Fruit fly (Drosophila melanogaster) whole organism, wandering third instar larva: ENCODE measurements around the gene VAChT.
A peak's percentile ranks its signal among the peaks of the same experiment; 100 is the strongest.

Source experiments
- Abd-B ChIP-seq: fragments of >200 bp; optimal IDR thresholded peaks from 2 replicates; lab custom pipeline; 2017; ENCODE audit warnings: missing biosample characterization, missing genetic modification characterization
- CG32264 ChIP-seq: fragments of 200-800 bp; sonication (Bioruptor generic); optimal IDR thresholded peaks from 2 replicates; lab custom pipeline; 2016; ENCODE audit warnings: missing biosample characterization, missing genetic modification characterization
- CrebA ChIP-seq: fragments of 200-800 bp; sonication (Bioruptor generic); optimal IDR thresholded peaks from 2 replicates; lab custom pipeline; 2016; ENCODE audit warnings: missing biosample characterization, mild to moderate bottlenecking, missing genetic modification characterization, borderline replicate concordance
- Dfd ChIP-seq: fragments of >200 bp; optimal IDR thresholded peaks from 2 replicates; lab custom pipeline; 2017; ENCODE audit warnings: missing biosample characterization, missing genetic modification characterization
- Dif ChIP-seq: fragments of 200-275, 200-300 bp; sonication (Bioruptor generic); optimal IDR thresholded peaks from 2 replicates; lab custom pipeline; 2018; ENCODE audit warnings: missing biosample characterization, missing genetic modification characterization; ENCODE audit not compliant: partially characterized antibody
- GATAd ChIP-seq: sonication (Bioruptor generic); optimal IDR thresholded peaks from 2 replicates; lab custom pipeline; 2016; ENCODE audit warnings: missing biosample characterization, missing genetic modification characterization
- HLH106 ChIP-seq: fragments of 200-800 bp; optimal IDR thresholded peaks from 3 replicates; lab custom pipeline; 2019; ENCODE audit warnings: missing biosample characterization, mild to moderate bottlenecking, missing genetic modification characterization, moderate library complexity
- Hnf4 ChIP-seq: fragments of 200-800 bp; sonication (Bioruptor generic); optimal IDR thresholded peaks from 2 replicates; lab custom pipeline; 2016; ENCODE audit warnings: missing biosample characterization, mild to moderate bottlenecking, missing genetic modification characterization
- Hr78 ChIP-seq: fragments of >200 bp; optimal IDR thresholded peaks from 2 replicates; lab custom pipeline; 2017; ENCODE audit warnings: missing biosample characterization, missing genetic modification characterization
- Hr83 ChIP-seq: fragments of 200-300 bp; sonication (Bioruptor generic); optimal IDR thresholded peaks from 2 replicates; lab custom pipeline; 2016; ENCODE audit warnings: missing biosample characterization, mild to moderate bottlenecking, missing genetic modification characterization, moderate library complexity; ENCODE audit not compliant: poor library complexity, severe bottlenecking
- Jra ChIP-seq: sonication (Bioruptor generic); optimal IDR thresholded peaks from 2 replicates; lab custom pipeline; 2016; ENCODE audit warnings: missing biosample characterization, missing genetic modification characterization
- Myc ChIP-seq: fragments of >200 bp; optimal IDR thresholded peaks from 2 replicates; lab custom pipeline; 2017
- N ChIP-seq: fragments of >200 bp; optimal IDR thresholded peaks from 2 replicates; lab custom pipeline; 2018; ENCODE audit warnings: missing biosample characterization, missing external identifiers, missing genetic modification characterization
- OdsH ChIP-seq: fragments of 200-800 bp; sonication (Bioruptor generic); optimal IDR thresholded peaks from 2 replicates; lab custom pipeline; 2016; ENCODE audit warnings: missing biosample characterization, mild to moderate bottlenecking, missing genetic modification characterization
- Sp1 ChIP-seq: fragments of 200-800 bp; sonication (Bioruptor generic); optimal IDR thresholded peaks from 3 replicates; lab custom pipeline; 2019; ENCODE audit warnings: missing biosample characterization, mild to moderate bottlenecking, missing genetic modification characterization, moderate library complexity
- Vsx2 ChIP-seq: fragments of 200-300, 225-300 bp; sonication (Bioruptor generic); optimal IDR thresholded peaks from 2 replicates; lab custom pipeline; 2018; ENCODE audit warnings: missing biosample characterization, missing genetic modification characterization; ENCODE audit not compliant: partially characterized antibody
- br ChIP-seq: fragments of 200-800 bp; sonication (Bioruptor generic); optimal IDR thresholded peaks from 2 replicates; lab custom pipeline; 2016; ENCODE audit warnings: missing biosample characterization, missing genetic modification characterization
- brk ChIP-seq: fragments of 200-800 bp; sonication (Bioruptor generic); optimal IDR thresholded peaks from 2 replicates; lab custom pipeline; 2016; ENCODE audit warnings: missing biosample characterization, mild to moderate bottlenecking, missing genetic modification characterization
- dl ChIP-seq, 2 experiments: fragments of 175-275, 200-275 bp in 1 of 2; fragments of 200-275 bp in 1 of 2; sonication (Bioruptor generic); optimal IDR thresholded peaks; lab custom pipeline; 2018; ENCODE audit warnings: mild to moderate bottlenecking in 2 of 2, missing biosample characterization in 2 of 2, missing genetic modification characterization in 2 of 2, moderate library complexity in 2 of 2; ENCODE audit not compliant: partially characterized antibody in 2 of 2, insufficient read depth in 1 of 2
- ey ChIP-seq: fragments of 200-800 bp; sonication (Bioruptor generic); optimal IDR thresholded peaks from 2 replicates; lab custom pipeline; 2016; ENCODE audit warnings: missing biosample characterization, missing genetic modification characterization
- foxo ChIP-seq, 2 experiments: fragments of 200-800 bp; sonication (Bioruptor generic); optimal IDR thresholded peaks; 2 replicates in 1 of 2; 3 replicates in 1 of 2; lab custom pipeline; 2016 to 2017; ENCODE audit warnings: missing biosample characterization in 2 of 2, missing genetic modification characterization in 2 of 2
- fru ChIP-seq: fragments of 200-800 bp; sonication (Bioruptor generic); optimal IDR thresholded peaks from 3 replicates; lab custom pipeline; 2016; ENCODE audit warnings: missing biosample characterization, mild to moderate bottlenecking, missing genetic modification characterization
- h ChIP-seq: fragments of 200-800 bp; sonication (Bioruptor generic); optimal IDR thresholded peaks from 3 replicates; lab custom pipeline; 2016; ENCODE audit warnings: missing biosample characterization, mild to moderate bottlenecking, missing genetic modification characterization
- jim ChIP-seq: fragments of 175-275, 200-325 bp; sonication (Bioruptor generic); optimal IDR thresholded peaks from 2 replicates; lab custom pipeline; 2016; ENCODE audit warnings: missing biosample characterization, mild to moderate bottlenecking, missing genetic modification characterization
- lola ChIP-seq: fragments of >200 bp; optimal IDR thresholded peaks from 2 replicates; lab custom pipeline; 2017; ENCODE audit warnings: missing biosample characterization, missing genetic modification characterization
- pan ChIP-seq: fragments of >200 bp; optimal IDR thresholded peaks from 2 replicates; lab custom pipeline; 2017
- psq ChIP-seq: fragments of 200-800 bp; sonication (Bioruptor generic); optimal IDR thresholded peaks from 3 replicates; lab custom pipeline; 2017; ENCODE audit warnings: missing biosample characterization, mild to moderate bottlenecking, missing genetic modification characterization, moderate library complexity
- rgr ChIP-seq: fragments of 200-800 bp; sonication (Bioruptor generic); optimal IDR thresholded peaks from 3 replicates; lab custom pipeline; 2016; ENCODE audit warnings: missing biosample characterization, mild to moderate bottlenecking, missing genetic modification characterization
- sage ChIP-seq: fragments of 200-800 bp; sonication (Bioruptor generic); optimal IDR thresholded peaks from 2 replicates; lab custom pipeline; 2016; ENCODE audit warnings: missing biosample characterization, mild to moderate bottlenecking, missing genetic modification characterization
- sv ChIP-seq: fragments of 200-800 bp; sonication (Bioruptor generic); optimal IDR thresholded peaks from 3 replicates; lab custom pipeline; 2016; ENCODE audit warnings: missing biosample characterization, missing genetic modification characterization
- tai ChIP-seq: sonication (Bioruptor generic); optimal IDR thresholded peaks from 2 replicates; lab custom pipeline; 2016; ENCODE audit warnings: missing biosample characterization, missing genetic modification characterization
- woc ChIP-seq: sonication (Bioruptor generic); optimal IDR thresholded peaks from 2 replicates; lab custom pipeline; 2016; ENCODE audit warnings: missing biosample characterization, mild to moderate bottlenecking, missing genetic modification characterization

VAChT gene

dm6 chr3R:18738086-18738485, 32.8 kb downstream of the VAChT start:
- no peak for TF ChIP-seq Hr78
- no peak for TF ChIP-seq Myc (lab: Kevin White, UChicago)
- no peak for TF ChIP-seq foxo (GFP tag; optimal IDR thresholded peaks at IDR 0.05; lab: Kevin White, UChicago)
- TF ChIP-seq jim (GFP tag; lab: Kevin White, UChicago): no peak
- TF ChIP-seq Dif: no peak
- TF ChIP-seq pan (lab: Kevin White, UChicago): no peak
- TF ChIP-seq lola: no peak
- no peak for TF ChIP-seq N
- TF ChIP-seq tai (GFP tag; lab: Kevin White, UChicago): no peak
- no peak for TF ChIP-seq HLH106 (tag; lab: Kevin White, UChicago)
- TF ChIP-seq Vsx2 (GFP tag; lab: Kevin White, UChicago): no peak
- TF ChIP-seq ey: no peak
- TF ChIP-seq Abd-B (GFP tag; lab: Kevin White, UChicago): no peak
- TF ChIP-seq woc (GFP tag; lab: Kevin White, UChicago): no peak
- no peak for TF ChIP-seq fru (GFP tag; lab: Kevin White, UChicago)
- no peak for TF ChIP-seq rgr
- no peak for TF ChIP-seq CrebA

- TF ChIP-seq Hnf4 (GFP tag; lab: Kevin White, UChicago) (no peak), foxo (GFP tag; optimal IDR thresholded peaks at IDR 0.05; lab: Kevin White, UChicago) (peak in 1 of 2 experiments; percentile 51), OdsH (GFP tag; lab: Kevin White, UChicago) (peak; percentile 53), psq (GFP tag; lab: Kevin White, UChicago) (peak; percentile 28), Abd-B (GFP tag; lab: Kevin White, UChicago) (no peak), ey (peak; percentile 2), fru (GFP tag; lab: Kevin White, UChicago) (peak; percentile 50), Dfd (GFP tag; lab: Kevin White, UChicago) (no peak), Jra (GFP tag; lab: Kevin White, UChicago) (no peak), tai (GFP tag; lab: Kevin White, UChicago) (no peak), woc (GFP tag; lab: Kevin White, UChicago) (peak; percentile 14), Hr83 (GFP tag; lab: Kevin White, UChicago) (peak; percentile 30), br (no peak), sv (GFP tag; lab: Kevin White, UChicago) (no peak)
Measured at dm6 chr3R:18738705-18739434, 33.6 kb downstream of the VAChT start.

dm6 chr3R:18739435-18739977, 34.2 kb downstream of the VAChT start:
- TF ChIP-seq Sp1 (GFP tag; lab: Kevin White, UChicago) (peak; percentile 13), Myc (lab: Kevin White, UChicago) (no peak), Dif (no peak), GATAd (no peak), foxo (GFP tag; optimal IDR thresholded peaks at IDR 0.05; lab: Kevin White, UChicago) (peak in 1 of 2 experiments; percentile 3)

- TF ChIP-seq dl (GFP tag; optimal IDR thresholded peaks at IDR 0.05; lab: Kevin White, UChicago; ENCODE audit: insufficient read depth in 1 of 2, partially characterized antibody in 2 of 2) (peak in 1 of 2 experiments; percentile 47), h (GFP tag; lab: Kevin White, UChicago) (peak; percentile 24), brk (GFP tag; lab: Kevin White, UChicago) (peak; percentile 36), rgr (peak; percentile 8), woc (GFP tag; lab: Kevin White, UChicago) (peak; percentile 81), Myc (lab: Kevin White, UChicago) (peak; percentile 89), Jra (GFP tag; lab: Kevin White, UChicago) (no peak), CG32264 (GFP tag; lab: Kevin White, UChicago) (no peak), sage (GFP tag; lab: Kevin White, UChicago) (peak; percentile 68), Dif (peak; percentile 55)
Measured at dm6 chr3R:18739978-18740954, 35.0 kb downstream of the VAChT start.
